Worm (Caenorhabditis elegans) whole organism, early embryonic: Measurements from ENCODE around the gene smvt-1.

Experiments
- B0310.2 ChIP-seq: sonication (generic microtip); optimal IDR thresholded peaks from 2 replicates; lab custom pipeline; 2016; ENCODE audit warnings: mild to moderate bottlenecking, missing genetic modification characterization, missing compliant biosample characterization
- F13C5.2 ChIP-seq: sonication (generic microtip); optimal IDR thresholded peaks from 2 replicates; lab custom pipeline; 2017; ENCODE audit warnings: mild to moderate bottlenecking, missing genetic modification characterization, inconsistent platforms, missing compliant biosample characterization
- ama-1 ChIP-seq: fragments of 150-350 bp; optimal IDR thresholded peaks from 2 replicates; lab custom pipeline; 2014
- ceh-36 ChIP-seq: sonication (generic microtip); optimal IDR thresholded peaks from 2 replicates; lab custom pipeline; 2016; ENCODE audit warnings: missing genetic modification characterization, inconsistent platforms, missing compliant biosample characterization
- flt-1 ChIP-seq: fragments of 200-800 bp; sonication (Bioruptor generic); IDR thresholded peaks from 2 replicates; pipeline ENCODE4 v1.3.6; 2022; ENCODE audit warnings: missing genetic modification characterization, missing compliant biosample characterization
- hmbx-1 ChIP-seq: sonication (generic microtip); optimal IDR thresholded peaks from 2 replicates; lab custom pipeline; 2016; ENCODE audit warnings: mild to moderate bottlenecking, missing genetic modification characterization, missing compliant biosample characterization
- hnd-1 ChIP-seq: sonication (generic microtip); optimal IDR thresholded peaks from 2 replicates; lab custom pipeline; 2016; ENCODE audit warnings: missing genetic modification characterization, missing compliant biosample characterization
- pes-1 ChIP-seq: fragments of 200-800 bp; sonication (Bioruptor generic); IDR thresholded peaks from 2 replicates; pipeline ENCODE4 v1.3.6; 2022; ENCODE audit warnings: missing genetic modification reagents, missing genetic modification characterization, missing compliant biosample characterization
- scrt-1 ChIP-seq: fragments of 200-800 bp; sonication (Bioruptor generic); IDR thresholded peaks from 2 replicates; pipeline ENCODE4 v1.3.6; 2022; ENCODE audit warnings: missing genetic modification characterization, missing compliant biosample characterization
- sea-1 ChIP-seq: fragments of 200-800 bp; sonication (Bioruptor generic); conservative IDR thresholded peaks from 2 replicates; pipeline ENCODE4 v1.3.6; 2022; ENCODE audit warnings: missing genetic modification characterization, missing compliant biosample characterization
- tbx-11 ChIP-seq: fragments of 200-800 bp; sonication (Bioruptor generic); IDR thresholded peaks from 2 replicates; pipeline ENCODE4 v1.3.6; 2022; ENCODE audit warnings: missing genetic modification characterization, missing compliant biosample characterization

DNA sequence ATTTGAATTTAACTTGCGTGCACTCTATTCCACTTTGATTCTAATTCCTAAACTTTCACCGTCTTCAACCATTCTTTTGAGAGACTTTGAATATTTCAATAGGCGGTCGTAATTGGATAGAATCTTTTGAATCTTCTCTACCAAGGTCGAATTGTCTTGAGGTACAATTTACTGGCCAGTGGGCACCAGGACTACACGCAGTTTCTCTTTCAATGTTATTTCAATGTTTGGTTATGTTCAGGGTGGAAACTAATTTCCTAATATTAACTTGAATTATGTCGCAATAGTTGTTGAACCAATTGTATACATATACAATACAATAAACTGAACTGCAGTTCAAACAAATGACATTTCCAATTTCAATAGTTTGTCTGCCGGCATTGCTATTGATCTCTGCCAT is 39.2 kb upstream of the smvt-1 start:
- TF ChIP-seq hnd-1 (tag; lab: Kevin White, UChicago) (no peak), F13C5.2 (tag; lab: Kevin White, UChicago) (no peak), B0310.2 (no peak), flt-1 (no peak), ama-1 (lab: Kevin White, UChicago) (no peak), hmbx-1 (tag; lab: Kevin White, UChicago) (no peak), pes-1 (GFP tag; lab: Robert Waterston, UW) (no peak), sea-1 (GFP tag; lab: Robert Waterston, UW) (no peak), ceh-36 (tag; lab: Kevin White, UChicago) (no peak), tbx-11 (GFP tag; lab: Robert Waterston, UW) (no peak), scrt-1 (GFP tag; lab: Robert Waterston, UW) (no peak)
